Worm (Caenorhabditis elegans): Measurements from ENCODE around the gene Y38A10A.11.
A peak's percentile ranks its signal among the peaks of the same experiment; 100 is the strongest.
"Not testable (repeated sequence)": the region's sequence is repeated elsewhere in the genome, so short reads cannot be mapped to it uniquely, and the experiment has no call there.

DNA sequence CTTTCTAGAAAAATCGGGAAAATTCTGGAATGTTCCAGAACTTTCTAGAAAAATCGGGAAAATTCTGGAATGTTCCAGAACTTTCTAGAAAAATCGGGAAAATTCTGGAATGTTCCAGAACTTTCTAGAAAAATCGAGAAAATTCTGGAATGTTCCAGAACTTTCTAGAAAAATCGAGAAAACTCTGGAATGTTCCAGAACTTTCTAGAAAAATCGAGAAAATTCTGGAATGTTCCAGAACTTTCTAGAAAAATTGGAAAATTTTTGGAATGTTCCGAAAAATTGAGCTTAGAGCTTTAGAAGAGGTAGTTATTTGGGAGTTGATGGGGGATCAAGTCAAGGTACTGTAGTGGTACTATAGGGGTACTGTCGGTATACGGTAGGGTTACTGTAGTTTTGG is 14.4 kb downstream of the Y38A10A.11 start:
- not testable (repeated sequence) for TF ChIP-seq med-1 (GFP tag; optimal IDR thresholded peaks at IDR 0.05; ENCODE audit: insufficient read depth); T22C8.4 (GFP tag; IDR thresholded peaks at IDR 0.05); ztf-29 (GFP tag; IDR thresholded peaks at IDR 0.05); cog-1 (tag; optimal IDR thresholded peaks at IDR 0.05); ztf-23 (GFP tag; IDR thresholded peaks at IDR 0.05); tab-1 (GFP tag; IDR thresholded peaks at IDR 0.05); ref-1 (GFP tag; conservative IDR thresholded peaks at IDR 0.05)
- TF ChIP-seq flt-1 (GFP tag; IDR thresholded peaks at IDR 0.05), result peak; percentile 23; the same call in 1 of the 2 replicates
